Fruit fly (Drosophila melanogaster): ENCODE results near the gene CG34426.
A peak's percentile ranks its signal among the peaks of the same experiment; 100 is the strongest.

dm6 chr3L:8763794-8764193 lies 38.5 kb upstream of the CG34426 start:
- TF ChIP-seq Dif (GFP tag; optimal IDR thresholded peaks at IDR 0.05; ENCODE audit: partially characterized antibody), result no peak
- TF ChIP-seq h (GFP tag; optimal IDR thresholded peaks at IDR 0.05), result no peak
- TF ChIP-seq fru (GFP tag; optimal IDR thresholded peaks at IDR 0.05), result no peak
- peak; percentile 29 for TF ChIP-seq ey (GFP tag; optimal IDR thresholded peaks at IDR 0.05)
- no peak for TF ChIP-seq psq (GFP tag; optimal IDR thresholded peaks at IDR 0.05)
- TF ChIP-seq dsf (GFP tag; optimal IDR thresholded peaks at IDR 0.05; ENCODE audit: borderline replicate concordance), result no peak
- no peak for TF ChIP-seq dl (GFP tag; optimal IDR thresholded peaks at IDR 0.05; ENCODE audit: insufficient read depth in 1 of 2, partially characterized antibody in 2 of 2)
- TF ChIP-seq lola (GFP tag; optimal IDR thresholded peaks at IDR 0.05), result no peak
- TF ChIP-seq CG9705 (GFP tag; optimal IDR thresholded peaks at IDR 0.05), result no peak
- no peak for TF ChIP-seq Hnf4 (GFP tag; optimal IDR thresholded peaks at IDR 0.05)
- no peak for TF ChIP-seq sage (GFP tag; optimal IDR thresholded peaks at IDR 0.05)
- no peak for TF ChIP-seq woc (GFP tag; optimal IDR thresholded peaks at IDR 0.05)

Data from whole organism, wandering third instar larva.